In the genomic region with DNA sequence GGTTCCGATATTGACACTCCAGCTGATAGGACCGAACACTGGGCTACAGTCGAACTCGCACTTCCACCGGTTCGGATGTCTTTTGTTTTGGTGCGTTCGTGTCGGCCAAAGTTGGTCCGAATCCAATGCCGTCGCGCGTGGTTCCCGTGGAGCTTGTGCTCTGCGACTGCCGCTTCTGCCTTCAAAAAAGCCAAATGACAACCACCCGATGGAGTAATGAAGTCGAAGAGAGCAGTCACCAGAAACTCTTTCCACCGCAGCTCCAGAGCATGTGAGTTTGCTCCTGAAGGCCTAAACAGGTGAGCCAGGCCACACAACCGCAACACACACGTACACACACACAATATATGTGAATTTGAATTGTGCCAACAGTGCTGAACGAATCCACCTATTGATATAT, we compare ENCODE assay signal across 1 fruit fly cellular context.
TF ChIP-seq lines count a peak whose summit lies in the region.

A gene (minus strand): TSS at position 143 of the 400 bp plus-strand sequence.

TF ChIP-seq in whole organism, embryonic, 481 proteins besides CTCF, POLR2A, EP300 and RAD21 (continued from another document):
- TF ChIP-seq CG5180 (GFP tag; optimal IDR thresholded peaks at IDR 0.05; lab: Kevin White, UChicago) (peak; percentile 83), Scr (GFP tag; IDR thresholded peaks at IDR 0.05; lab: Robert Waterston, UW; ENCODE audit: partially characterized antibody) (no peak), Ets65A (GFP tag; lab: Kevin White, UChicago) (no peak), gfzf (GFP tag; optimal IDR thresholded peaks at IDR 0.05; lab: Kevin White, UChicago) (no peak), CG10543 (GFP tag; optimal IDR thresholded peaks at IDR 0.05; lab: Kevin White, UChicago) (no peak), kni (GFP tag; optimal IDR thresholded peaks at IDR 0.05; lab: Kevin White, UChicago) (no peak), tap (tag; optimal IDR thresholded peaks at IDR 0.05; lab: Kevin White, UChicago) (no peak), CG8765 (GFP tag; IDR thresholded peaks at IDR 0.05; lab: Robert Waterston, UW) (no peak), vnd (GFP tag; IDR thresholded peaks at IDR 0.05; lab: Robert Waterston, UW; ENCODE audit: partially characterized antibody) (no peak), CG10366 (GFP tag; IDR thresholded peaks at IDR 0.05; lab: Robert Waterston, UW) (no peak)
